Worm (Caenorhabditis elegans) whole organism, young adult: ENCODE data around the gene E01G4.5.

ENCODE experiments used
- B0336.3 ChIP-seq: fragments of 200-800 bp; sonication (Bioruptor generic); IDR thresholded peaks from 2 replicates; pipeline ENCODE4 v1.3.6; 2022; ENCODE audit warnings: missing genetic modification characterization, missing compliant biosample characterization
- F10E7.11 ChIP-seq: sonication (generic microtip); optimal IDR thresholded peaks from 2 replicates; lab custom pipeline; 2017; ENCODE audit warnings: mild to moderate bottlenecking, missing genetic modification characterization, moderate library complexity, missing compliant biosample characterization
- F23B12.7 ChIP-seq: sonication (generic microtip); optimal IDR thresholded peaks from 2 replicates; lab custom pipeline; 2017; ENCODE audit warnings: missing genetic modification characterization, mild to moderate bottlenecking, missing compliant biosample characterization, antibody characterized with exemption, moderate library complexity; ENCODE audit not compliant: insufficient read depth
- F33H1.4 ChIP-seq: fragments of 200-800 bp; sonication (Bioruptor generic); IDR thresholded peaks from 2 replicates; pipeline ENCODE4 v1.3.6; 2022; ENCODE audit warnings: missing genetic modification reagents, missing genetic modification characterization, missing compliant biosample characterization
- F39B2.1 ChIP-seq: fragments of 200-800 bp; sonication (Bioruptor generic); IDR thresholded peaks from 2 replicates; pipeline ENCODE4 v1.3.6; 2022; ENCODE audit warnings: missing genetic modification reagents, missing genetic modification characterization, missing compliant biosample characterization
- F52B5.7 ChIP-seq: sonication (generic microtip); optimal IDR thresholded peaks from 2 replicates; lab custom pipeline; 2016; ENCODE audit warnings: mild to moderate bottlenecking, missing genetic modification characterization, missing compliant biosample characterization
- F57A8.1 ChIP-seq: fragments of 200-800 bp; sonication (Bioruptor generic); optimal IDR thresholded peaks from 2 replicates; lab custom pipeline; 2018; ENCODE audit warnings: mild to moderate bottlenecking, missing genetic modification characterization, moderate library complexity, missing compliant biosample characterization
- F57C9.4 ChIP-seq: sonication (generic microtip); optimal IDR thresholded peaks from 2 replicates; lab custom pipeline; 2017; ENCODE audit warnings: mild to moderate bottlenecking, missing genetic modification characterization, missing compliant biosample characterization
- K11D2.4 ChIP-seq: fragments of 200-800 bp; sonication (Bioruptor generic); IDR thresholded peaks from 2 replicates; pipeline ENCODE4 v1.3.6; 2022; ENCODE audit warnings: missing genetic modification reagents, missing genetic modification characterization, missing compliant biosample characterization
- T07F8.4 ChIP-seq: sonication (generic microtip); optimal IDR thresholded peaks from 2 replicates; lab custom pipeline; 2016; ENCODE audit warnings: mild to moderate bottlenecking, missing genetic modification characterization, moderate library complexity, missing compliant biosample characterization
- Y53F4B.3 ChIP-seq: fragments of 200-800 bp; sonication (Bioruptor generic); IDR thresholded peaks from 2 replicates; pipeline ENCODE4 v1.3.6; 2022; ENCODE audit warnings: missing genetic modification reagents, missing genetic modification characterization, missing compliant biosample characterization
- Y56A3A.18 ChIP-seq: fragments of 200-800 bp; sonication (Bioruptor generic); IDR thresholded peaks from 2 replicates; pipeline ENCODE4 v1.3.6; 2022; ENCODE audit warnings: missing genetic modification reagents, missing genetic modification characterization, missing compliant biosample characterization
- Y95B8A.8 ChIP-seq: fragments of 200-800 bp; sonication (Bioruptor generic); IDR thresholded peaks from 2 replicates; pipeline ENCODE4 v1.3.6; 2022; ENCODE audit warnings: missing genetic modification reagents, missing genetic modification characterization, missing compliant biosample characterization
- ZK185.1 ChIP-seq: sonication (generic microtip); optimal IDR thresholded peaks from 2 replicates; lab custom pipeline; 2016; ENCODE audit warnings: mild to moderate bottlenecking, missing genetic modification characterization, missing compliant biosample characterization; ENCODE audit not compliant: poor library complexity, severe bottlenecking
- akir-1 ChIP-seq: fragments of 200-800 bp; sonication (Bioruptor generic); optimal IDR thresholded peaks from 2 replicates; lab custom pipeline; 2018; ENCODE audit warnings: mild to moderate bottlenecking, missing genetic modification characterization, moderate library complexity, missing compliant biosample characterization
- aptf-3 ChIP-seq: fragments of 200-800 bp; sonication (Bioruptor generic); IDR thresholded peaks from 2 replicates; pipeline ENCODE4 v1.3.6; 2022; ENCODE audit warnings: missing genetic modification characterization, missing compliant biosample characterization
- atf-7 ChIP-seq: sonication (generic microtip); optimal IDR thresholded peaks from 2 replicates; lab custom pipeline; 2017; ENCODE audit warnings: mild to moderate bottlenecking, missing genetic modification characterization, missing compliant biosample characterization
- athp-1 ChIP-seq: sonication (generic microtip); optimal IDR thresholded peaks from 2 replicates; lab custom pipeline; 2017; ENCODE audit warnings: mild to moderate bottlenecking, missing genetic modification characterization, missing compliant biosample characterization
- attf-3 ChIP-seq: fragments of 200-800 bp; sonication (Bioruptor generic); conservative IDR thresholded peaks from 2 replicates; pipeline ENCODE4 v1.3.6; 2022; ENCODE audit warnings: missing genetic modification reagents, missing genetic modification characterization, missing compliant biosample characterization
- ccch-3 ChIP-seq: fragments of 200-800 bp; sonication (Bioruptor generic); optimal IDR thresholded peaks from 2 replicates; lab custom pipeline; 2018; ENCODE audit warnings: mild to moderate bottlenecking, missing genetic modification characterization, missing compliant biosample characterization
- ceh-100 ChIP-seq: fragments of 200-800 bp; sonication (Bioruptor generic); IDR thresholded peaks from 2 replicates; pipeline ENCODE4 v1.3.6; 2022; ENCODE audit warnings: missing genetic modification reagents, missing genetic modification characterization, missing compliant biosample characterization
- ceh-58 ChIP-seq: fragments of 200-800 bp; sonication (Bioruptor generic); IDR thresholded peaks from 2 replicates; pipeline ENCODE4 v1.3.6; 2022; ENCODE audit warnings: missing genetic modification characterization, missing compliant biosample characterization
- dox-1 ChIP-seq: fragments of 200-800 bp; sonication (Bioruptor generic); IDR thresholded peaks from 2 replicates; pipeline ENCODE4 v1.3.6; 2022; ENCODE audit warnings: missing genetic modification reagents, missing genetic modification characterization, missing compliant biosample characterization
- efl-1 ChIP-seq: fragments of 150-350 bp; optimal IDR thresholded peaks from 2 replicates; lab custom pipeline; 2014; ENCODE audit warnings: missing biosample characterization, missing genetic modification reagents, missing genetic modification characterization
- egrh-3 ChIP-seq: fragments of 200-800 bp; sonication (Bioruptor generic); IDR thresholded peaks from 2 replicates; pipeline ENCODE4 v1.3.6; 2022; ENCODE audit warnings: missing genetic modification reagents, missing genetic modification characterization, missing compliant biosample characterization
- fkh-3 ChIP-seq: sonication (generic microtip); optimal IDR thresholded peaks from 2 replicates; lab custom pipeline; 2016; ENCODE audit warnings: mild to moderate bottlenecking, missing genetic modification characterization, missing compliant biosample characterization
- gei-17 ChIP-seq: fragments of 200-800 bp; sonication (Bioruptor generic); optimal IDR thresholded peaks from 2 replicates; lab custom pipeline; 2018; ENCODE audit warnings: mild to moderate bottlenecking, missing genetic modification characterization, missing compliant biosample characterization
- hmg-20 ChIP-seq: fragments of 200-800 bp; sonication (Bioruptor generic); IDR thresholded peaks from 2 replicates; pipeline ENCODE4 v1.3.6; 2022; ENCODE audit warnings: missing genetic modification reagents, missing genetic modification characterization, missing compliant biosample characterization
- let-526 ChIP-seq: fragments of 200-800 bp; sonication (Bioruptor generic); IDR thresholded peaks from 2 replicates; pipeline ENCODE4 v1.3.6; 2022; ENCODE audit warnings: missing genetic modification reagents, missing genetic modification characterization, missing compliant biosample characterization
- madf-6 ChIP-seq: fragments of 200-800 bp; sonication (Bioruptor generic); IDR thresholded peaks from 2 replicates; pipeline ENCODE4 v1.3.6; 2022; ENCODE audit warnings: missing genetic modification reagents, missing genetic modification characterization, missing compliant biosample characterization
- mes-4 ChIP-seq: sonication (generic microtip); optimal IDR thresholded peaks from 2 replicates; lab custom pipeline; 2016; ENCODE audit warnings: missing genotype, missing genetic modification characterization, missing compliant biosample characterization
- nfya-1 ChIP-seq: sonication (generic microtip); optimal IDR thresholded peaks from 2 replicates; lab custom pipeline; 2017; ENCODE audit warnings: antibody characterized with exemption, missing compliant biosample characterization, missing genetic modification characterization, borderline replicate concordance; ENCODE audit not compliant: insufficient read depth
- nhr-27 ChIP-seq: fragments of 200-800 bp; sonication (Bioruptor generic); optimal IDR thresholded peaks from 2 replicates; lab custom pipeline; 2018; ENCODE audit warnings: mild to moderate bottlenecking, missing genetic modification characterization, moderate library complexity, missing compliant biosample characterization
- nhr-80 ChIP-seq: sonication (generic microtip); optimal IDR thresholded peaks from 2 replicates; lab custom pipeline; 2016; ENCODE audit warnings: missing genetic modification characterization, missing compliant biosample characterization
- pha-4 ChIP-seq: fragments of 150-350 bp; sonication (generic microtip); optimal IDR thresholded peaks from 2 replicates; lab custom pipeline; 2014; ENCODE audit warnings: missing biosample characterization, missing genetic modification reagents, missing genetic modification characterization
- snpc-3.4 ChIP-seq: sonication (generic microtip); optimal IDR thresholded peaks from 2 replicates; lab custom pipeline; 2017; ENCODE audit warnings: missing genetic modification characterization, mild to moderate bottlenecking, missing compliant biosample characterization, antibody characterized with exemption, moderate library complexity, missing genotype, missing genetic modification reagents
- snpc-4 ChIP-seq, 5 experiments: fragments of 150-350 bp in 1 of 5; sonication (generic microtip) in 4 of 5; optimal IDR thresholded peaks; 2 replicates each; lab custom pipeline; 2014 to 2018; ENCODE audit warnings: missing genetic modification characterization in 5 of 5, missing biosample characterization in 3 of 5, antibody characterized with exemption in 2 of 5, mild to moderate bottlenecking in 2 of 5, missing compliant biosample characterization in 2 of 5, missing genotype in 2 of 5, moderate library complexity in 2 of 5, missing genetic modification reagents in 1 of 5
- sptf-2 ChIP-seq: fragments of 200-800 bp; sonication (Bioruptor generic); optimal IDR thresholded peaks from 2 replicates; lab custom pipeline; 2018; ENCODE audit warnings: mild to moderate bottlenecking, missing genetic modification characterization, missing compliant biosample characterization
- tlf-1 ChIP-seq: fragments of 200-800 bp; sonication (Bioruptor generic); optimal IDR thresholded peaks from 2 replicates; lab custom pipeline; 2018; ENCODE audit warnings: mild to moderate bottlenecking, missing genetic modification characterization, missing compliant biosample characterization
- unc-62 ChIP-seq: fragments of 150-350 bp; optimal IDR thresholded peaks from 2 replicates; lab custom pipeline; 2014; ENCODE audit warnings: missing biosample characterization, missing genetic modification reagents, missing genetic modification characterization
- zim-3 ChIP-seq: sonication (generic microtip); optimal IDR thresholded peaks from 2 replicates; lab custom pipeline; 2017; ENCODE audit warnings: mild to moderate bottlenecking, missing genetic modification characterization, moderate library complexity, missing compliant biosample characterization
- ztf-18 ChIP-seq: sonication (generic microtip); optimal IDR thresholded peaks from 2 replicates; lab custom pipeline; 2016; ENCODE audit warnings: missing genotype, mild to moderate bottlenecking, missing genetic modification characterization, missing compliant biosample characterization
- ztf-25 ChIP-seq: fragments of 200-800 bp; sonication (Bioruptor generic); IDR thresholded peaks from 2 replicates; pipeline ENCODE4 v1.3.6; 2022; ENCODE audit warnings: missing genetic modification reagents, missing genetic modification characterization, missing compliant biosample characterization

The E01G4.5 gene

DNA sequence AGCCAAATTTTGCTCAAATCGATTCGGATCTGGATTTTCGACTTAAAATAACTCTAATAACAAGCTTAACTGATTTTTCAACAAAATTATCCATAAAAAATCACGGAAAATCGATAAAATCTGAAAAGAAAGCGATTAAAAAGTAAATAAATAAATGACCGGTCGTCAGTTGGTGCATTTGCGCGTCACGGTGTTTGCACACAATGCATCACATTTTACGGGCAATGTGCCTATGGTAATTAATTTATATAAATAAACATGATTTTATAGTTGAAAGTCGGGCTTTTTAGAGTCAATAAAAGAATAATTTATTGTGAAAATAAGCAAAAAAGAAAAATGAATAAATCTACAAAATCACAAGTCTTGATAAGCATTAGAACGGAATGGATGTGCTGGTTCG is 22.6 kb downstream of the E01G4.5 start (continued):
- TF ChIP-seq mes-4 (no peak), zim-3 (tag; lab: Kevin White, UChicago) (no peak), F10E7.11 (tag; lab: Kevin White, UChicago) (no peak), madf-6 (GFP tag; lab: Robert Waterston, UW) (peak; percentile 65), unc-62 (GFP tag; lab: Kevin White, UChicago) (no peak)

DNA sequence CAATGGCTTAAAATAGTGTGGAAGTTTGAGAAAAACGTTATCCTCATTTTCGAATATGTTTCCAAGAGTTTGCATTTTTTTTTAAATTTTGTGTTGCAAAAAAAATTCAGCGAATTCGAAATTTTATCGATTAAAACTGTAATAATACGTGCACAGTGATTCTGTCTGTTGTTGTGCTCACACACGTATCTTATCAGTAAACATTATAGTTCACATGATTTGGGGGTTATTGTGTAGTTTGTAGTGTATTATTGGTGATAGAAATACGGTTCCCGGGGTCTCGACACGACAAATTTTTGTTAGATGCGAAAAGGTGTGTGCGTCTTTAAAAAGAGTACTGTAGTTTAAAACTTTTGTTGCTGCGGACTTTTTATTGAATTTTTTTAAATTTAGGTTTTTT is 23.5 kb downstream of the E01G4.5 start, which contains the start of gene drr-1:
TSS of gene drr-1 (minus strand) at position 183 of the 400 bp plus-strand sequence.
- TF ChIP-seq nhr-80 (peak; percentile 38), snpc-4 (GFP tag; optimal IDR thresholded peaks at IDR 0.05; lab: Kevin White, UChicago) (no peak), snpc-4 (tag; optimal IDR thresholded peaks at IDR 0.05; lab: Kevin White, UChicago) (no peak)

DNA sequence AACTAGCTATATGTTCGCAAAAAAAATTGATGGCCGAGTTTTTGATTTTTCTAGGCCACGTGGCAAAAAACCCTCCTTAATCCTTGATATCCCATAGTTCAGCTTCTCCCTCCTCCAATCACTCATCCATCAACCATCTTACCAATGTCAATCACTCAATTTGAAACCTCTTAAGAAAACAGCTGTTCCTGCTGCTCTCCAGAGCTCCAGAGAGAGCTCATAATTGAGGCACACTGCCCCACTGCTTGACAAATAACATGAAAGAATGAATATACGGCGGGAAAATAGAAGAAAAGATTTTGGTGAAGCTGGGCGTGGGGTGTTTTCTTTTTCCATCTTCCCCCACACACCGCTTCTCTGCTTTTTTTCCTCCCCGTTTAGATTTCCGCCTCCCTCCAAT is 28.4 kb downstream of the E01G4.5 start:
- TF ChIP-seq K11D2.4 (GFP tag; lab: Robert Waterston, UW) (no peak), tlf-1 (no peak), hmg-20 (GFP tag; lab: Robert Waterston, UW) (no peak), attf-3 (no peak), F57C9.4 (tag; lab: Kevin White, UChicago) (no peak), aptf-3 (no peak), F52B5.7 (tag; lab: Kevin White, UChicago) (no peak)

DNA sequence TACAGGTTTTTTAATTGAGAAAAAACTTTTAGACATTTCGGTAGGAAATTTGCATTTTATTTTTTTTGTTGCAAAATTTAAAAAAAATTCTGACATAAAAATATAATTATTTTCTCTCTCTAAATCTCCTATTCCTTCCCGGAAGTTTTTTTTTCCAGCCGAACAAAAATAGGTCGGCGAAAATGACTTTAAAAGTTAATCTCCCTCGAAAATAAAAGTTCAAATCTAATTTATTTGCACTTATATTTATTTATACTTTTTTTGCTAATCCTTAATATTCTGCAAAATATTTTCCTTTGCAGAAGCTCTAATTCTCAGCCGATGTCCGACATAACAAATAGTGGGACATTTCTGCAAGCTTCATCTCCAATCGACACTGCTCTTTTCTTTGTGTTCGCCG is 29.4 kb downstream of the E01G4.5 start, which contains the start of gene F45H10.5:
TSS of gene F45H10.5 (plus strand) at position 301 of the 400 bp plus-strand sequence.
- no peak for TF ChIP-seq ceh-100 (GFP tag; lab: Robert Waterston, UW)
- TF ChIP-seq ccch-3: no peak
- TF ChIP-seq ztf-25 (GFP tag; lab: Robert Waterston, UW): no peak
- TF ChIP-seq dox-1 (GFP tag; lab: Robert Waterston, UW): no peak
- TF ChIP-seq snpc-4 (GFP tag; optimal IDR thresholded peaks at IDR 0.05; lab: Kevin White, UChicago): no peak
- no peak for TF ChIP-seq snpc-4 (tag; optimal IDR thresholded peaks at IDR 0.05; lab: Kevin White, UChicago)
- TF ChIP-seq sptf-2 (GFP tag; lab: Kevin White, UChicago): no peak
- no peak for TF ChIP-seq nhr-27
- TF ChIP-seq Y56A3A.18 (GFP tag; lab: Robert Waterston, UW): no peak
- TF ChIP-seq akir-1 (GFP tag; lab: Kevin White, UChicago): no peak
- TF ChIP-seq F23B12.7 (tag; lab: Kevin White, UChicago): no peak
- TF ChIP-seq F57A8.1 (GFP tag; lab: Kevin White, UChicago): no peak
- TF ChIP-seq atf-7: no peak
- TF ChIP-seq ZK185.1 (tag; lab: Kevin White, UChicago): no peak
- TF ChIP-seq nfya-1 (tag; lab: Kevin White, UChicago): no peak
- no peak for TF ChIP-seq let-526 (GFP tag; lab: Robert Waterston, UW)
- TF ChIP-seq fkh-3: no peak
- no peak for TF ChIP-seq athp-1 (tag; lab: Kevin White, UChicago)
- no peak for TF ChIP-seq pha-4 (tag; lab: Kevin White, UChicago)

DNA sequence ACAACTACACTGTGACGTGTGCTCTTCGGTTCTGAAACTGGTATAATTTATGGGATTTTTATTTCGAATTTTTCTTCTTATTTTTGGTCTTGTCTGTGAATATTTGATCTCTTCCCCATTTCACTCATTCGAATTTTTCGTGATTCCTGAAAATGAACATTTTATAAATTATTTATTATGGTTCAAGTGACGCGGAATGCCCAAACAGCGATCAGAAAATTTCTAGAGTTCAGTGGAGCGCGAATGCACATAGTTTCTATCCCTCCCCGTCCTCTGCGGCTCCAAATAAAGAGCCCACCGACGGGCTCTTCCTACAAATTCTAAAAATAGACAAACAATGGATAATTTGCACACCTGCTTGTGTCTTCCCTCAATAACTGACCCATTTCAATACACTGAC is 31.5 kb downstream of the E01G4.5 start, which contains the start of gene F54F11.1:
TSS of gene F54F11.1 (plus strand) at position 301 of the 400 bp plus-strand sequence.
- no peak for TF ChIP-seq ceh-58
- no peak for TF ChIP-seq snpc-3.4
- no peak for TF ChIP-seq T07F8.4
- TF ChIP-seq hmg-20 (GFP tag; lab: Robert Waterston, UW): no peak
- TF ChIP-seq ztf-25 (GFP tag; lab: Robert Waterston, UW): no peak
- TF ChIP-seq gei-17 (GFP tag; lab: Kevin White, UChicago): no peak
- no peak for TF ChIP-seq F39B2.1 (GFP tag; lab: Robert Waterston, UW)
- no peak for TF ChIP-seq Y95B8A.8 (GFP tag; lab: Robert Waterston, UW)
- no peak for TF ChIP-seq efl-1
- TF ChIP-seq B0336.3 (GFP tag; lab: Robert Waterston, UW): no peak
- TF ChIP-seq egrh-3 (GFP tag; lab: Robert Waterston, UW): no peak
- TF ChIP-seq ztf-18 (tag; lab: Kevin White, UChicago): no peak
- no peak for TF ChIP-seq F33H1.4 (GFP tag; lab: Robert Waterston, UW)
- TF ChIP-seq Y53F4B.3 (GFP tag; lab: Robert Waterston, UW): no peak
